Worm (Caenorhabditis elegans) whole organism, young adult: ENCODE results near the gene lec-3.

Source experiments
- B0035.1 ChIP-seq: sonication (generic microtip); optimal IDR thresholded peaks from 2 replicates; lab custom pipeline; 2016; ENCODE audit warnings: missing genetic modification characterization, mild to moderate bottlenecking, missing compliant biosample characterization, missing genotype, missing genetic modification reagents
- D2030.7 ChIP-seq: fragments of 200-800 bp; sonication (Bioruptor generic); IDR thresholded peaks from 2 replicates; pipeline ENCODE4 v1.3.6; 2022; ENCODE audit warnings: missing genetic modification reagents, missing genetic modification characterization, missing compliant biosample characterization
- T07F8.4 ChIP-seq: sonication (generic microtip); optimal IDR thresholded peaks from 2 replicates; lab custom pipeline; 2016; ENCODE audit warnings: mild to moderate bottlenecking, missing genetic modification characterization, moderate library complexity, missing compliant biosample characterization
- ZK185.1 ChIP-seq: sonication (generic microtip); optimal IDR thresholded peaks from 2 replicates; lab custom pipeline; 2016; ENCODE audit warnings: mild to moderate bottlenecking, missing genetic modification characterization, missing compliant biosample characterization; ENCODE audit not compliant: poor library complexity, severe bottlenecking
- ceh-27 ChIP-seq: fragments of 200-800 bp; sonication (Bioruptor generic); optimal IDR thresholded peaks from 2 replicates; lab custom pipeline; 2018; ENCODE audit warnings: mild to moderate bottlenecking, missing genetic modification characterization, moderate library complexity, missing compliant biosample characterization
- ceh-40 ChIP-seq: fragments of 200-800 bp; sonication (Bioruptor generic); IDR thresholded peaks from 2 replicates; pipeline ENCODE4 v1.3.6; 2022; ENCODE audit warnings: missing genetic modification characterization, missing compliant biosample characterization
- hlh-12 ChIP-seq: sonication (generic microtip); optimal IDR thresholded peaks from 2 replicates; lab custom pipeline; 2016; ENCODE audit warnings: missing genetic modification characterization, missing compliant biosample characterization
- lin-40 ChIP-seq: sonication (generic microtip); optimal IDR thresholded peaks from 2 replicates; lab custom pipeline; 2016; ENCODE audit warnings: missing genetic modification characterization, mild to moderate bottlenecking, missing compliant biosample characterization, missing genotype, missing genetic modification reagents
- sdz-38 ChIP-seq: sonication (generic microtip); optimal IDR thresholded peaks from 2 replicates; lab custom pipeline; 2016; ENCODE audit warnings: missing genotype, missing genetic modification characterization, missing compliant biosample characterization
- sea-2 ChIP-seq: fragments of 200-800 bp; sonication (Bioruptor generic); IDR thresholded peaks from 2 replicates; pipeline ENCODE4 v1.3.6; 2022; ENCODE audit warnings: missing genetic modification characterization, missing compliant biosample characterization
- unc-62 ChIP-seq: fragments of 150-350 bp; optimal IDR thresholded peaks from 2 replicates; lab custom pipeline; 2014; ENCODE audit warnings: missing biosample characterization, missing genetic modification reagents, missing genetic modification characterization

- no peak for TF ChIP-seq ceh-40 (GFP tag; lab: Robert Waterston, UW)
- TF ChIP-seq sea-2 (GFP tag; lab: Robert Waterston, UW): no peak
- no peak for TF ChIP-seq ceh-27 (GFP tag; lab: Kevin White, UChicago)
- no peak for TF ChIP-seq T07F8.4 (tag; lab: Kevin White, UChicago)
- no peak for TF ChIP-seq unc-62 (GFP tag; lab: Kevin White, UChicago)
- TF ChIP-seq D2030.7 (GFP tag; lab: Robert Waterston, UW): no peak
- no peak for TF ChIP-seq hlh-12
- no peak for TF ChIP-seq B0035.1 (tag; lab: Kevin White, UChicago)
- no peak for TF ChIP-seq lin-40
- TF ChIP-seq sdz-38 (tag; lab: Kevin White, UChicago): no peak
- no peak for TF ChIP-seq ZK185.1 (tag; lab: Kevin White, UChicago)
Measured at ce11 chrII:10029044-10029443, 38.1 kb downstream of the lec-3 start.
